Worm (Caenorhabditis elegans) whole organism, L1 larva: ENCODE measurements around the gene C03G6.17.
"Not testable (repeated sequence)": the region's sequence is repeated elsewhere in the genome, so short reads cannot be mapped to it uniquely, and the experiment has no call there.

Experiments used
- C04F5.9 ChIP-seq: sonication (generic microtip); optimal IDR thresholded peaks from 2 replicates; lab custom pipeline; 2016; ENCODE audit warnings: missing genetic modification characterization, missing compliant biosample characterization
- C16A3.4 ChIP-seq: fragments of 150-350 bp; optimal IDR thresholded peaks from 2 replicates; lab custom pipeline; 2014; ENCODE audit warnings: missing biosample characterization, missing genetic modification characterization
- C34B4.2 ChIP-seq: sonication (generic microtip); optimal IDR thresholded peaks from 2 replicates; lab custom pipeline; 2017; ENCODE audit warnings: mild to moderate bottlenecking, missing genetic modification characterization, missing compliant biosample characterization
- F16B12.6 ChIP-seq: fragments of 150-350 bp; optimal IDR thresholded peaks from 2 replicates; lab custom pipeline; 2014; ENCODE audit warnings: missing biosample characterization, missing genetic modification characterization
- Y116A8C.19 ChIP-seq: sonication (generic microtip); optimal IDR thresholded peaks from 2 replicates; lab custom pipeline; 2016; ENCODE audit warnings: missing compliant biosample characterization, missing genetic modification characterization, borderline replicate concordance
- blmp-1 ChIP-seq: fragments of 150-350 bp; optimal IDR thresholded peaks from 2 replicates; lab custom pipeline; 2014; ENCODE audit warnings: missing biosample characterization, missing genetic modification characterization
- ceh-63 ChIP-seq: fragments of 200-800 bp; sonication (Bioruptor generic); optimal IDR thresholded peaks from 2 replicates; lab custom pipeline; 2018; ENCODE audit warnings: mild to moderate bottlenecking, missing genetic modification characterization, missing compliant biosample characterization
- ceh-8 ChIP-seq: fragments of 200-800 bp; sonication (Bioruptor generic); optimal IDR thresholded peaks from 2 replicates; lab custom pipeline; 2018; ENCODE audit warnings: mild to moderate bottlenecking, missing genetic modification characterization, moderate library complexity, missing compliant biosample characterization
- ceh-82 ChIP-seq, 3 experiments: fragments of 150-350 bp in 1 of 3; sonication (generic microtip) in 2 of 3; optimal IDR thresholded peaks; 2 replicates each; lab custom pipeline; 2014 to 2017; ENCODE audit warnings: missing biosample characterization in 3 of 3, missing genetic modification characterization in 3 of 3
- efl-1 ChIP-seq, 4 experiments: fragments of 150-350 bp; optimal IDR thresholded peaks in 3 of 4; peaks in 1 of 4; 1 replicate in 1 of 4; 2 replicates in 3 of 4; lab custom pipeline; 2014; ENCODE audit warnings: missing biosample characterization in 2 of 4, missing genetic modification characterization in 2 of 4, missing genetic modification reagents in 2 of 4
- fkh-4 ChIP-seq: sonication (generic microtip); optimal IDR thresholded peaks from 2 replicates; lab custom pipeline; 2016; ENCODE audit warnings: missing compliant biosample characterization, missing genetic modification characterization, borderline replicate concordance
- hlh-4 ChIP-seq: sonication (generic microtip); optimal IDR thresholded peaks from 2 replicates; lab custom pipeline; 2016; ENCODE audit warnings: mild to moderate bottlenecking, missing genetic modification characterization, missing compliant biosample characterization
- hpl-2 ChIP-seq: fragments of 150-350 bp; optimal IDR thresholded peaks from 2 replicates; lab custom pipeline; 2014; ENCODE audit warnings: missing biosample characterization, missing genetic modification reagents, missing genetic modification characterization
- mab-9 ChIP-seq: fragments of 200-800 bp; sonication (Bioruptor generic); IDR thresholded peaks from 2 replicates; pipeline ENCODE4 v1.3.6; 2022; ENCODE audit warnings: missing genetic modification reagents, missing genetic modification characterization, missing compliant biosample characterization
- mdl-1 ChIP-seq, 2 experiments: fragments of 150-350 bp; optimal IDR thresholded peaks; 2 replicates each; lab custom pipeline; 2014 to 2017; ENCODE audit warnings: missing biosample characterization in 2 of 2, missing genetic modification characterization in 2 of 2, inconsistent platforms in 1 of 2
- mep-1 ChIP-seq: fragments of 150-350 bp; optimal IDR thresholded peaks from 2 replicates; lab custom pipeline; 2014; ENCODE audit warnings: missing biosample characterization, missing genetic modification characterization
- nhr-237 ChIP-seq: fragments of 150-350 bp; optimal IDR thresholded peaks from 2 replicates; lab custom pipeline; 2014; ENCODE audit warnings: missing biosample characterization, missing genetic modification characterization
- nhr-76 ChIP-seq: sonication (generic microtip); optimal IDR thresholded peaks from 2 replicates; lab custom pipeline; 2017; ENCODE audit warnings: missing biosample characterization, missing genetic modification characterization
- nhr-85 ChIP-seq: sonication (generic microtip); peaks from one replicate; lab custom pipeline; 2016; ENCODE audit warnings: missing genetic modification characterization, inconsistent platforms, missing compliant biosample characterization
- pag-3 ChIP-seq: sonication (generic microtip); optimal IDR thresholded peaks from 2 replicates; lab custom pipeline; 2017; ENCODE audit warnings: missing genetic modification characterization, mild to moderate bottlenecking, missing compliant biosample characterization, antibody characterized with exemption, borderline replicate concordance; ENCODE audit not compliant: insufficient read depth
- pqm-1 ChIP-seq: sonication (generic microtip); optimal IDR thresholded peaks from 3 replicates; lab custom pipeline; 2017; ENCODE audit warnings: missing biosample characterization, missing genetic modification characterization
- rnt-1 ChIP-seq: sonication (generic microtip); optimal IDR thresholded peaks from 2 replicates; lab custom pipeline; 2016; ENCODE audit warnings: mild to moderate bottlenecking, missing genetic modification characterization, moderate library complexity, missing compliant biosample characterization
- sox-4 ChIP-seq: sonication (generic microtip); optimal IDR thresholded peaks from 2 replicates; lab custom pipeline; 2016; ENCODE audit warnings: missing genetic modification characterization, missing compliant biosample characterization
- sptf-1 ChIP-seq: fragments of 150-350 bp; optimal IDR thresholded peaks from 2 replicates; lab custom pipeline; 2014; ENCODE audit warnings: missing biosample characterization, missing genetic modification characterization
- sup-37 ChIP-seq: fragments of 200-800 bp; sonication (Bioruptor generic); optimal IDR thresholded peaks from 2 replicates; lab custom pipeline; 2018; ENCODE audit warnings: mild to moderate bottlenecking, missing genetic modification characterization, missing compliant biosample characterization
- unc-130 ChIP-seq: fragments of 150-350 bp; optimal IDR thresholded peaks from 2 replicates; lab custom pipeline; 2017; ENCODE audit warnings: missing biosample characterization, missing genetic modification characterization, inconsistent platforms
- unc-86 ChIP-seq: sonication (generic microtip); optimal IDR thresholded peaks from 2 replicates; lab custom pipeline; 2016; ENCODE audit warnings: missing genetic modification characterization, missing compliant biosample characterization
- xbp-1 ChIP-seq: sonication (generic microtip); optimal IDR thresholded peaks from 2 replicates; lab custom pipeline; 2016; ENCODE audit warnings: missing genetic modification characterization, missing compliant biosample characterization
- zag-1 ChIP-seq: fragments of 150-350 bp; optimal IDR thresholded peaks from 2 replicates; lab custom pipeline; 2014; ENCODE audit warnings: missing biosample characterization, missing genetic modification characterization
- zip-4 ChIP-seq: fragments of 200-800 bp; sonication (Bioruptor generic); optimal IDR thresholded peaks from 2 replicates; lab custom pipeline; 2018; ENCODE audit warnings: mild to moderate bottlenecking, missing genetic modification characterization, moderate library complexity, missing compliant biosample characterization
- ztf-4 ChIP-seq: fragments of 150-350 bp; optimal IDR thresholded peaks from 2 replicates; lab custom pipeline; 2014; ENCODE audit warnings: missing biosample characterization, missing genetic modification characterization

The C03G6.17 gene

DNA sequence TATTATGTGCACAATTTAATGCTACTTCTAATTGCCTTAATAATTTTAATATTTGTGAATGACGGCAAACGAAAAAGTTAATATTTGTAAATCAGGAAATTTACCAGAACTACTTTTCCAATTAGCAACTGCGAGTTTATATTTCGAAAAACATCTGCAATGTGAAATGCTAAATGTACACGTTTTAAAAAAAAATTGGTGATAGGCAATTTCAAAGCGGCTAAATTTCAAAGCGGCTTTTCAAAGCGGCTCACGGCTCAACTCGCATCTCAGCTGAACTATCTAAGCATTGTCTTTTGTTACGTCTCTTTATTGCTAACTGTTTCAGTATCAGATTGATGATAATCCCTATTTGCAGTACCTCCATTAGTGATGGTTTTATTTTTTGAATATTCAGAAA is 41.1 kb downstream of the C03G6.17 start, which contains the start of gene srh-187:
srh-187 (minus strand) TSS at position 101 of the 400 bp plus-strand sequence.
- TF ChIP-seq pag-3 (tag; lab: Kevin White, UChicago) (no peak), unc-86 (tag; lab: Kevin White, UChicago) (no peak), C04F5.9 (tag; lab: Kevin White, UChicago) (no peak), zag-1 (no peak), sptf-1 (no peak), nhr-237 (tag; lab: Kevin White, UChicago) (no peak), hlh-4 (tag; lab: Kevin White, UChicago) (no peak), Y116A8C.19 (tag; lab: Kevin White, UChicago) (no peak)

DNA sequence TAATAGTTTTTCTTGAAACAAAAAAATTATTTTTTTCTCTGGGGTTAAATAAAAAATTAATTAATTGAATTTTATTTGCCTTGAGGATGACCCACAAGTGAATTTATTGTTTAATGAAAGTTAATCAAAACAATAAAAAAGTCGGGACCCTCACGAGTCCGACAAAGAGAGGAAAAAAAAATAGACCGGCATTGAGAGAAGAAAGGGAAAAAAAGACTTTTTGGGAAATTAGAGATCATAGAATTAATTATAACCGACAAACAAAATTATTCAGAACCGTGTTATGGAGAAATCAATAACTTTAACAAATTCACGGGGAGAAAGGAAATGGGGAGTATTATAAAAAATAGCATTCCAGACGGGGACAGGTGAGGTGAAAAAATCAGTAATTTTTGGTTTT is 43.7 kb downstream of the C03G6.17 start, which contains the start of gene F10G2.7:
F10G2.7 (minus strand) TSS at position 101 of the 400 bp plus-strand sequence.
- TF ChIP-seq mep-1; zip-4; C34B4.2 (tag; lab: Kevin White, UChicago): not testable (repeated sequence)

ce11 chrV:7332253-7332652 is 48.7 kb downstream of the C03G6.17 start, which contains the start of gene F10G2.1:
Gene F10G2.1, plus strand, starts transcription at chrV:7332553.
- no peak for TF ChIP-seq ztf-4 (tag; lab: Kevin White, UChicago)
- no peak for TF ChIP-seq rnt-1
- no peak for TF ChIP-seq mep-1
- no peak for TF ChIP-seq fkh-4
- TF ChIP-seq ceh-82 (tag; optimal IDR thresholded peaks at IDR 0.05; lab: Kevin White, UChicago) = no peak
- TF ChIP-seq C16A3.4 (tag; lab: Kevin White, UChicago) = no peak

DNA sequence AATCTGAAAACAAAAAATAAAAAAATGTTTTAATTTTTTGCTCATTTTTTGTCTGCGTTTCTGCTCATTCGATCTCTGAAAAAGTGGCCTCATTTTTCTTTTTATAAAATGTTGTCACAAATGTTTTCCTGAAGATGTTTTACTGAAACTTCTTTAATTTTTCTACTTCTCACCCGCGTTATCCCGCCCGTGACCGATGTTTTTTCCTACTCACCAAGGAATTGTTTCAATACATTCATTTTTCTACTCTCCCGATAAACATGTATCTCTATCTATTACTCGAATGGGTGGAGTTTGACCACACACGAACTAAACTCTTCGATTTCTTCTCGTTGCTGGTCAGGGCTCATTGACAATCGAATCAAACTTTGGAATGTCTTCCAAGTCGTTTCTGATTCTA is 50.0 kb downstream of the C03G6.17 start, which contains the start of gene F10G2.2:
F10G2.2 (plus strand) TSS at position 301 of the 400 bp plus-strand sequence.
- no peak for TF ChIP-seq mab-9
- no peak for TF ChIP-seq hpl-2 (GFP tag; lab: Kevin White, UChicago)
- no peak for TF ChIP-seq sup-37 (GFP tag; lab: Kevin White, UChicago)
- TF ChIP-seq unc-130 (tag; lab: Kevin White, UChicago) = no peak
- TF ChIP-seq blmp-1 (tag; lab: Kevin White, UChicago) = no peak
- TF ChIP-seq efl-1 (optimal IDR thresholded peaks at IDR 0.05; lab: Kevin White, UChicago) = no peak
- TF ChIP-seq efl-1 (GFP tag; optimal IDR thresholded peaks at IDR 0.05 in 1 of 2; lab: Kevin White, UChicago) = no peak
- TF ChIP-seq ceh-8 (GFP tag; lab: Kevin White, UChicago) = no peak
- TF ChIP-seq pqm-1 (tag; lab: Kevin White, UChicago) = no peak
- TF ChIP-seq ceh-63 (GFP tag; lab: Kevin White, UChicago) = no peak
- TF ChIP-seq nhr-85 (tag; lab: Kevin White, UChicago) = no peak
- TF ChIP-seq C04F5.9 (tag; lab: Kevin White, UChicago) = no peak
- no peak for TF ChIP-seq nhr-76 (tag; lab: Kevin White, UChicago)
- TF ChIP-seq C16A3.4 (tag; lab: Kevin White, UChicago) = no peak
- TF ChIP-seq sptf-1 = no peak
- no peak for TF ChIP-seq sox-4
- no peak for TF ChIP-seq mdl-1 (tag; optimal IDR thresholded peaks at IDR 0.05; lab: Kevin White, UChicago)
- no peak for TF ChIP-seq F16B12.6
- TF ChIP-seq xbp-1 (tag; lab: Kevin White, UChicago) = no peak
